Fruit fly (Drosophila melanogaster) S2 (cell line): ENCODE results near the gene HERC2.

Source experiments
- CG8478 ChIP-seq: fragments of >200 bp; optimal IDR thresholded peaks from 2 replicates; lab custom pipeline; 2018
- CTCF ChIP-seq, 2 experiments: fragments of >200 bp; optimal IDR thresholded peaks; 2 replicates each; lab custom pipeline; 2018

dm6 chrX:20429482-20430204, 35.4 kb downstream of the HERC2 start, which contains the start of the genes CG11710 and mal:
- TF ChIP-seq CG8478 (lab: Kevin White, UChicago) = no peak
- no peak for TF ChIP-seq CTCF (optimal IDR thresholded peaks at IDR 0.05; lab: Kevin White, UChicago)
